Worm (Caenorhabditis elegans): ENCODE results near the gene T13H5.1.

T13H5.1 gene

DNA sequence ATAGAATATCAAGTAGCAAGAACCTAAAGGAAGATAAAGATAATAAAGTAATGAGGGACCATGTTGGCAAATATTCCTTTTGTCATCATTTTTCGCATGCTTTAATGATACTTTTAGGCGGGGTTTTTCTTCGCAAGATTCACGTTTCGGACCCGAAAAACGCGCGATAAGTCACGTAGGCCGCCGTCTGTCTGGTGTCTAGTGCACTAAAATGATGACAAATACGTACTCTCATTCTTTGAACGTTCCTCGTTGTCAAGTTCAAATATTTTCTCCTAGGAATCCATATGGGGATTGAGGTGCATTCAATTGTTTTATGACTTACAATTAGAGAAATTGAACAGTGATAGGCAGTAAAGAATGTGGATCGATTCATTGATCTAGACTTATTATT lies 25.1 kb downstream of the T13H5.1 start, which contains the start of gene taap-1:
Gene taap-1, minus strand, starts transcription at position 79 of the 394 bp plus-strand sequence.
- TF ChIP-seq drap-1 (GFP tag; optimal IDR thresholded peaks at IDR 0.05) = no peak
- no peak for TF ChIP-seq hlh-1 (tag; optimal IDR thresholded peaks at IDR 0.05)
- TF ChIP-seq nhr-12 (tag; optimal IDR thresholded peaks at IDR 0.05) = no peak
- TF ChIP-seq sptf-1 (tag; optimal IDR thresholded peaks at IDR 0.05) = no peak
- no peak for TF ChIP-seq nhr-237 (tag; optimal IDR thresholded peaks at IDR 0.05)
- no peak for TF ChIP-seq ceh-43 (GFP tag; optimal IDR thresholded peaks at IDR 0.05)
- TF ChIP-seq unc-39 (tag; optimal IDR thresholded peaks at IDR 0.05) = no peak

DNA sequence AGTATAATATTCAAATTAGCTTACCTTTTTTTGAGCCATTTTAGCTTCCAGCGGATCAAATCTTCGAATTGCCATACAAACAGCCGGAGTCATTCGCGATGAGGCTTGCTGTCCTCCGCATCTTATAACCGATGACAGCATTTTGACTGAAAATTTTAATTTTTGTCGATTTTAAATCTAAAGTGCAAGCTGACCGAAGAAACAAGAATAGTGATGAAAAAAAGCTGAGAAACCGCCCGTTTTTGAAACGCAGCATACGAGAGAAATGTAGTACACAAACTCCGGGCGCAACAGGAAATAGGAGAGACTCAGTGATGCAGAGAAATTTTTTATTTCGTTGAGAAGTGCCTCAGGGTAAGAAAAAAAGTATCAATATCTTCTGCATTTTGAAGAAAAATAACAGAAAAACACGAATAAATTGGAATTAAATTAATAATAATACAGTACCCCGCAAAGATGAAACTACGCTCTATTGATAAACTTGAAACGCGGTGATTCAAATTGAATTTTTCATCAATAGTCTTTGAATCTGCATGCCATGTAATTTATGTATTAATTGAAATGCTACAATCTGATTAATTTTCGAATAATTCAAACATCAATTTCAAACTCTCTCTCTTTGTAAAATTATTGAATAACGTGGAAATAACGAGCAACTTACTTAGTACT lies 25.6 kb downstream of the T13H5.1 start:
- TF ChIP-seq hlh-1 (tag; optimal IDR thresholded peaks at IDR 0.05) (no peak), lin-32 (GFP tag; optimal IDR thresholded peaks at IDR 0.05) (no peak), lsy-2 (tag; optimal IDR thresholded peaks at IDR 0.05) (peak; percentile 82), mab-5 (tag; optimal IDR thresholded peaks at IDR 0.05) (no peak), sem-2 (GFP tag; optimal IDR thresholded peaks at IDR 0.05) (no peak), ces-1 (GFP tag; optimal IDR thresholded peaks at IDR 0.05) (peak; percentile 44), tbx-8 (GFP tag; optimal IDR thresholded peaks at IDR 0.05) (no peak), ham-2 (GFP tag; optimal IDR thresholded peaks at IDR 0.05) (no peak), unc-62 (GFP tag; optimal IDR thresholded peaks at IDR 0.05) (no peak), pha-4 (tag; optimal IDR thresholded peaks at IDR 0.05) (no peak), mep-1 (tag; optimal IDR thresholded peaks at IDR 0.05) (no peak), nhr-237 (tag; optimal IDR thresholded peaks at IDR 0.05) (no peak), ceh-83 (GFP tag; optimal IDR thresholded peaks at IDR 0.05) (no peak), M03D4.4 (tag; optimal IDR thresholded peaks at IDR 0.05) (no peak), nhr-76 (tag; optimal IDR thresholded peaks at IDR 0.05) (no peak), flh-1 (GFP tag; optimal IDR thresholded peaks at IDR 0.05) (no peak), ztf-11 (tag; optimal IDR thresholded peaks at IDR 0.05) (no peak)

DNA sequence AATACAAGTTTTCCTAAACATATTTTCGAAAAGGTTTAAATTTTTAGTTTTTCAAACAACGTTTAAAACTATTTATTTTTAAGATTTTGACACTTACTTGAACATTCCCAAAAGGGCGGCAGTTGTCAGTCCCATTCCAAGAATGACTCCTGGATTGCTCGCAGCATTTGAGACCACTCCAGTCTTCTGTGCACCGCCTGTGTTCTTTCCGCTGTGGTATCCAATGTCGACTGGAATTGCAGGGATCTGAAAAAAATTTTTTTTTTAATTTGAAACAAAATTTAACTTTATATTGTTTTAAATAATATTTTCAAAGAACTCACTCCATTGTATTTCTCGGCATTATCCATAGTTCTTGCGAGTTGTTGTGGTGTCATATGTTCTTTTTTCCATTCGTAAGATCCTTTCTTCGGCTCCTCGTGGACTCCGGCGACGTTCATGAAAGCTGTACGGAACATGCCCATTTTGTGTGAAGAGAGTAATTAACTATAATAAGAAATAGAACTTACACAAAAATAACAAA lies 27.1 kb downstream of the T13H5.1 start, which contains the start of gene M05D6.5:
Gene M05D6.5, minus strand, starts transcription at position 473 of the 523 bp plus-strand sequence.
- TF ChIP-seq ceh-83 (GFP tag; optimal IDR thresholded peaks at IDR 0.05) = no peak
- TF ChIP-seq nhr-76 (tag; optimal IDR thresholded peaks at IDR 0.05) = no peak
- no peak for TF ChIP-seq ces-1 (GFP tag; optimal IDR thresholded peaks at IDR 0.05)
- TF ChIP-seq drap-1 (GFP tag; optimal IDR thresholded peaks at IDR 0.05) = no peak
- TF ChIP-seq mls-2 (tag; optimal IDR thresholded peaks at IDR 0.05) = no peak
- TF ChIP-seq zip-8 (tag; optimal IDR thresholded peaks at IDR 0.05) = no peak
- no peak for TF ChIP-seq hlh-1 (tag; optimal IDR thresholded peaks at IDR 0.05)
- TF ChIP-seq lin-13 (tag; optimal IDR thresholded peaks at IDR 0.05) = no peak
- TF ChIP-seq unc-62 (GFP tag; optimal IDR thresholded peaks at IDR 0.05) = no peak
- no peak for TF ChIP-seq cnd-1 (tag; optimal IDR thresholded peaks at IDR 0.05)
- TF ChIP-seq mab-5 (tag; optimal IDR thresholded peaks at IDR 0.05) = no peak
- no peak for TF ChIP-seq bed-3 (GFP tag; optimal IDR thresholded peaks at IDR 0.05)
- TF ChIP-seq nhr-28 (tag; optimal IDR thresholded peaks at IDR 0.05) = no peak
- TF ChIP-seq elt-3 (tag; optimal IDR thresholded peaks at IDR 0.05) = no peak
- no peak for TF ChIP-seq nhr-12 (tag; optimal IDR thresholded peaks at IDR 0.05)
- no peak for TF ChIP-seq nhr-2 (tag; optimal IDR thresholded peaks at IDR 0.05)
- no peak for TF ChIP-seq unc-39 (tag; optimal IDR thresholded peaks at IDR 0.05)

DNA sequence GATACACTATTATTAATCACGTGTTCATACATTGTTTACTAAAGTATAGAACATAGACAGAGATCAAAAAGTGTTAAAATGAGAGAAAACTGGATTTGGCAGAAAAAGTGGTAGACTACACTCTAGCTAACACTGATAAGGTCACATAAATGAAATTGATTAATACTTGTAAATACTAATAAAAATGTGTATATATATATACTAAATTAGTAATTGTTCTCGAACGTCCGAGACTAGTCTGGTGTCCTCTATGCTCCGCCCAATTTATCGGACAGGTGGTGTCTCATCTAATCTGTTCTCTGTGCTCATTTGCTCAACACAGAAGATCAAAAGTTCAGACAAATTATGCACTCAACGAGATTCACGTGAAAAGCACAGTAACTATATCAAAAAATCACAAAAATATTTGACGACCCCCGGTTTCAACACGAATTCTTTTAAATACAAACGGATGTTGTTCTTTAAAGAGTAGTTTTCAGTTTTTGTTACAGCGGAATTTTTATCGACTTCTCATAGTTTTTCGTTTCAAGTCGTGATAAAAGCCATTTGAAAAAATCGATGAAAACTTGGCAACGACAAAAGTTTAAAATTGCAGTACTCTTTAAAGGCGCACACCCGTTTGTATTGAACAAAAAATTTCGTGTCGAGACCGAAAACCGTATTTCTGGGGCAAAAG lies 27.7 kb downstream of the T13H5.1 start:
- no peak for TF ChIP-seq ceh-43 (GFP tag; optimal IDR thresholded peaks at IDR 0.05)
- TF ChIP-seq lsy-2 (tag; optimal IDR thresholded peaks at IDR 0.05) = no peak
- peak; percentile 84 for TF ChIP-seq hlh-1 (tag; optimal IDR thresholded peaks at IDR 0.05)
- no peak for TF ChIP-seq nhr-28 (tag; optimal IDR thresholded peaks at IDR 0.05)
- TF ChIP-seq ceh-83 (GFP tag; optimal IDR thresholded peaks at IDR 0.05) = no peak
- TF ChIP-seq flh-1 (GFP tag; optimal IDR thresholded peaks at IDR 0.05) = no peak
- TF ChIP-seq elt-1 (tag; optimal IDR thresholded peaks at IDR 0.05; ENCODE audit: borderline replicate concordance, insufficient read depth) = no peak
- no peak for TF ChIP-seq drap-1 (GFP tag; optimal IDR thresholded peaks at IDR 0.05)
- TF ChIP-seq nhr-76 (tag; optimal IDR thresholded peaks at IDR 0.05) = no peak
- no peak for TF ChIP-seq mls-2 (tag; optimal IDR thresholded peaks at IDR 0.05)
- peak; percentile 34 for TF ChIP-seq ceh-39 (tag; optimal IDR thresholded peaks at IDR 0.05)
- no peak for TF ChIP-seq mep-1 (tag; optimal IDR thresholded peaks at IDR 0.05)
- TF ChIP-seq lin-32 (GFP tag; optimal IDR thresholded peaks at IDR 0.05) = no peak
- no peak for TF ChIP-seq bed-3 (GFP tag; optimal IDR thresholded peaks at IDR 0.05)
- no peak for TF ChIP-seq lin-13 (tag; optimal IDR thresholded peaks at IDR 0.05)
- no peak for TF ChIP-seq unc-39 (tag; optimal IDR thresholded peaks at IDR 0.05)
- TF ChIP-seq ces-1 (GFP tag; optimal IDR thresholded peaks at IDR 0.05) = no peak
- no peak for TF ChIP-seq nhr-237 (tag; optimal IDR thresholded peaks at IDR 0.05)
- TF ChIP-seq unc-120 (tag; optimal IDR thresholded peaks at IDR 0.05; ENCODE audit: poor library complexity, severe bottlenecking) = peak; percentile 62
- TF ChIP-seq sem-2 (GFP tag; optimal IDR thresholded peaks at IDR 0.05) = no peak
- no peak for TF ChIP-seq elt-3 (tag; optimal IDR thresholded peaks at IDR 0.05)
- TF ChIP-seq mab-5 (tag; optimal IDR thresholded peaks at IDR 0.05) = peak; percentile 44
- peak; percentile 10 for TF ChIP-seq pha-4 (tag; optimal IDR thresholded peaks at IDR 0.05)
- no peak for TF ChIP-seq ham-2 (GFP tag; optimal IDR thresholded peaks at IDR 0.05)
- TF ChIP-seq sptf-1 (tag; optimal IDR thresholded peaks at IDR 0.05) = no peak
- TF ChIP-seq M03D4.4 (tag; optimal IDR thresholded peaks at IDR 0.05) = no peak
- TF ChIP-seq snpc-4 (tag; optimal IDR thresholded peaks at IDR 0.05) = no peak
- TF ChIP-seq nhr-2 (tag; optimal IDR thresholded peaks at IDR 0.05) = peak; percentile 58
- TF ChIP-seq cnd-1 (tag; optimal IDR thresholded peaks at IDR 0.05) = no peak
- TF ChIP-seq ztf-11 (tag; optimal IDR thresholded peaks at IDR 0.05) = no peak
- TF ChIP-seq zip-8 (tag; optimal IDR thresholded peaks at IDR 0.05) = no peak
- TF ChIP-seq tbx-8 (GFP tag; optimal IDR thresholded peaks at IDR 0.05) = no peak
- TF ChIP-seq blmp-1 (tag; optimal IDR thresholded peaks at IDR 0.05) = no peak
- peak; percentile 70 for TF ChIP-seq unc-62 (GFP tag; optimal IDR thresholded peaks at IDR 0.05)
- TF ChIP-seq nhr-12 (tag; optimal IDR thresholded peaks at IDR 0.05) = no peak
